Worm (Caenorhabditis elegans): ENCODE data around the gene col-169.

col-169 gene

ce11 chrX:6337338-6337737 lies 8.4 kb downstream of the col-169 start (continued):
- TF ChIP-seq unc-39 (tag; optimal IDR thresholded peaks at IDR 0.05) (no peak), dpl-1 (GFP tag; optimal IDR thresholded peaks at IDR 0.05) (no peak), mxl-3 (GFP tag; optimal IDR thresholded peaks at IDR 0.05) (no peak), nhr-77 (tag; optimal IDR thresholded peaks at IDR 0.05) (peak; percentile 53), ceh-62 (tag; optimal IDR thresholded peaks at IDR 0.05) (no peak), ama-1 (optimal IDR thresholded peaks at IDR 0.05) (no peak), hmg-1.1 (GFP tag; IDR thresholded peaks at IDR 0.05) (no peak), zag-1 (tag; optimal IDR thresholded peaks at IDR 0.05) (no peak), lim-7 (GFP tag; IDR thresholded peaks at IDR 0.05) (no peak), skn-1 (tag; optimal IDR thresholded peaks at IDR 0.05) (no peak)

- TF ChIP-seq snpc-4 (tag; optimal IDR thresholded peaks at IDR 0.05) = no peak
- TF ChIP-seq jun-1 (tag; optimal IDR thresholded peaks at IDR 0.05) = no peak
- TF ChIP-seq daf-8 (GFP tag; IDR thresholded peaks at IDR 0.05) = no peak
- TF ChIP-seq nhr-102 (tag; optimal IDR thresholded peaks at IDR 0.05) = no peak
- no peak for TF ChIP-seq daf-19 (GFP tag; conservative IDR thresholded peaks at IDR 0.05)
- no peak for TF ChIP-seq vab-7 (GFP tag; IDR thresholded peaks at IDR 0.05)
- no peak for TF ChIP-seq spr-1 (tag; optimal IDR thresholded peaks at IDR 0.05)
- no peak for TF ChIP-seq saeg-2 (GFP tag; IDR thresholded peaks at IDR 0.05)
- no peak for TF ChIP-seq zip-11 (GFP tag; IDR thresholded peaks at IDR 0.05)
- TF ChIP-seq Y5F2A.4 (GFP tag; optimal IDR thresholded peaks at IDR 0.05) = no peak
- TF ChIP-seq mep-1 (tag; optimal IDR thresholded peaks at IDR 0.05) = no peak
- TF ChIP-seq hif-1 (tag; optimal IDR thresholded peaks at IDR 0.05) = no peak
These were observed 9.0 kb downstream of the col-169 start, which contains the start of gene C03B1.13 for ce11 chrX:6337951-6338350. Gene C03B1.13 (minus strand): TSS chrX:6338051.

- TF ChIP-seq lim-7 (GFP tag; IDR thresholded peaks at IDR 0.05) = no peak
- peak; percentile 24 for TF ChIP-seq ztf-7 (tag; optimal IDR thresholded peaks at IDR 0.05)
- peak; percentile 98 for TF ChIP-seq pqm-1 (tag; optimal IDR thresholded peaks at IDR 0.05)
- peak; percentile 65 for TF ChIP-seq nhr-77 (tag; optimal IDR thresholded peaks at IDR 0.05)
- TF ChIP-seq lsy-2 (tag; optimal IDR thresholded peaks at IDR 0.05) = no peak
- TF ChIP-seq ceh-32 (tag; optimal IDR thresholded peaks at IDR 0.05; ENCODE audit: poor library complexity) = no peak
- no peak for TF ChIP-seq ceh-82 (tag; optimal IDR thresholded peaks at IDR 0.05)
- no peak for TF ChIP-seq nhr-6 (tag; optimal IDR thresholded peaks at IDR 0.05)
- no peak for TF ChIP-seq ZK546.5 (tag; optimal IDR thresholded peaks at IDR 0.05)
- peak; percentile 6 for TF ChIP-seq mxl-3 (GFP tag; optimal IDR thresholded peaks at IDR 0.05)
- TF ChIP-seq daf-19 (GFP tag; conservative IDR thresholded peaks at IDR 0.05) = no peak
- no peak for TF ChIP-seq ama-1 (optimal IDR thresholded peaks at IDR 0.05)
- peak; percentile 13 to 23 for TF ChIP-seq unc-62 (GFP tag; optimal IDR thresholded peaks at IDR 0.05 in 1 of 2)
- TF ChIP-seq unc-62 (tag; optimal IDR thresholded peaks at IDR 0.05) = no peak
- TF ChIP-seq ztf-11 (tag; optimal IDR thresholded peaks at IDR 0.05) = no peak
- TF ChIP-seq attf-4 (tag; optimal IDR thresholded peaks at IDR 0.05) = no peak
- TF ChIP-seq aha-1 (tag) = peak; percentile 83
- no peak for TF ChIP-seq dmd-8 (GFP tag; IDR thresholded peaks at IDR 0.05)
- peak; percentile 96 for TF ChIP-seq dve-1 (tag; optimal IDR thresholded peaks at IDR 0.05; ENCODE audit: insufficient read depth)
- peak; percentile 52; the same call in 1 of the 2 replicates for TF ChIP-seq lin-1 (GFP tag; IDR thresholded peaks at IDR 0.05)
- TF ChIP-seq R02D3.7 (tag; optimal IDR thresholded peaks at IDR 0.05) = no peak
- TF ChIP-seq F26F4.8 (GFP tag; conservative IDR thresholded peaks at IDR 0.05) = no peak
- TF ChIP-seq mep-1 (tag; optimal IDR thresholded peaks at IDR 0.05) = no peak
- TF ChIP-seq zip-2 (tag; optimal IDR thresholded peaks at IDR 0.05) = no peak
- TF ChIP-seq set-16 (GFP tag; IDR thresholded peaks at IDR 0.05) = no peak
- no peak for TF ChIP-seq F10B5.3 (tag; optimal IDR thresholded peaks at IDR 0.05)
- no peak for TF ChIP-seq snpc-4 (tag; optimal IDR thresholded peaks at IDR 0.05)
- TF ChIP-seq lin-39 (tag; optimal IDR thresholded peaks at IDR 0.05) = no peak
- TF ChIP-seq snpc-1.2 (GFP tag; IDR thresholded peaks at IDR 0.05) = no peak
- TF ChIP-seq saeg-2 (GFP tag; IDR thresholded peaks at IDR 0.05) = no peak
- no peak for TF ChIP-seq fkh-10 (GFP tag; optimal IDR thresholded peaks at IDR 0.05)
- no peak for TF ChIP-seq jun-1 (tag; optimal IDR thresholded peaks at IDR 0.05)
- no peak for TF ChIP-seq lin-15B (tag; optimal IDR thresholded peaks at IDR 0.05)
- TF ChIP-seq ceh-20 (GFP tag; IDR thresholded peaks at IDR 0.05) = no peak
- TF ChIP-seq nhr-42 (GFP tag; IDR thresholded peaks at IDR 0.05) = no peak
- no peak for TF ChIP-seq ctbp-1 (GFP tag; IDR thresholded peaks at IDR 0.05)
- TF ChIP-seq skn-1 (tag; optimal IDR thresholded peaks at IDR 0.05) = no peak
- no peak for TF ChIP-seq gei-8 (GFP tag; optimal IDR thresholded peaks at IDR 0.05)
- peak; percentile 43 for TF ChIP-seq nhr-102 (tag; optimal IDR thresholded peaks at IDR 0.05)
These were observed 9.5 kb downstream of the col-169 start for ce11 chrX:6338446-6338845.

All from whole organism, L4 larva.